Fruit fly (Drosophila melanogaster) whole organism, embryonic: ENCODE data around the gene Dcps.
A peak's percentile ranks its signal among the peaks of the same experiment; 100 is the strongest.

Source experiments
- Ada2b ChIP-seq: fragments of 200-800 bp; sonication (Bioruptor generic); IDR thresholded peaks from 2 replicates; pipeline ENCODE4 v1.3.6; 2022; ENCODE audit warnings: missing biosample characterization, missing genetic modification characterization
- Atf-2 ChIP-seq: fragments of 200-800 bp; sonication (Bioruptor generic); optimal IDR thresholded peaks from 2 replicates; lab custom pipeline; 2016; ENCODE audit warnings: missing biosample characterization, missing genetic modification characterization
- CG11085 ChIP-seq: fragments of 200-800 bp; sonication (Bioruptor generic); IDR thresholded peaks from 2 replicates; pipeline ENCODE4 v1.3.6; 2022; ENCODE audit warnings: missing biosample characterization, missing genetic modification characterization
- CG11398 ChIP-seq: fragments of 200-800 bp; sonication (Bioruptor generic); optimal IDR thresholded peaks from 2 replicates; lab custom pipeline; 2016; ENCODE audit warnings: missing biosample characterization, missing genetic modification characterization
- CG11696 ChIP-seq: fragments of 200-800 bp; sonication (Bioruptor generic); IDR thresholded peaks from 2 replicates; pipeline ENCODE4 v1.3.6; 2022; ENCODE audit warnings: missing biosample characterization, missing genetic modification characterization
- CG13287 ChIP-seq: fragments of 200-800 bp; sonication (Bioruptor generic); IDR thresholded peaks from 2 replicates; pipeline ENCODE4 v1.3.6; 2022; ENCODE audit warnings: missing biosample characterization, missing genetic modification characterization; ENCODE audit not compliant: partially characterized antibody
- CG13296 ChIP-seq: fragments of 200-800 bp; sonication (Bioruptor generic); optimal IDR thresholded peaks from 3 replicates; lab custom pipeline; 2018; ENCODE audit warnings: missing biosample characterization, mild to moderate bottlenecking, missing genetic modification characterization
- CG13894 ChIP-seq: fragments of 200-800 bp; sonication (Bioruptor generic); optimal IDR thresholded peaks from 3 replicates; lab custom pipeline; 2018; ENCODE audit warnings: missing biosample characterization, mild to moderate bottlenecking, missing genetic modification characterization, moderate library complexity
- CG14667 ChIP-seq: fragments of 200-800 bp; sonication (Bioruptor generic); IDR thresholded peaks from 2 replicates; pipeline ENCODE4 v1.3.6; 2022; ENCODE audit warnings: missing biosample characterization, missing genetic modification characterization
- CG15479 ChIP-seq: fragments of 200-800 bp; sonication (Bioruptor generic); optimal IDR thresholded peaks from 3 replicates; lab custom pipeline; 2019; ENCODE audit warnings: missing biosample characterization, mild to moderate bottlenecking, missing genetic modification characterization, moderate library complexity
- CG15696 ChIP-seq: fragments of 200-800 bp; sonication (Bioruptor generic); optimal IDR thresholded peaks from 2 replicates; lab custom pipeline; 2019; ENCODE audit warnings: missing biosample characterization, mild to moderate bottlenecking, missing genetic modification characterization, moderate library complexity
- CG1602 ChIP-seq: fragments of 200-800 bp; sonication (Bioruptor generic); optimal IDR thresholded peaks from 3 replicates; lab custom pipeline; 2016; ENCODE audit warnings: missing biosample characterization, missing genetic modification characterization
- CG16779 ChIP-seq: fragments of 200-800 bp; sonication (Bioruptor generic); IDR thresholded peaks from 2 replicates; pipeline ENCODE4 v1.3.6; 2022; ENCODE audit warnings: missing biosample characterization, missing genetic modification characterization
- CG18011 ChIP-seq: fragments of 200-800 bp; sonication (Bioruptor generic); optimal IDR thresholded peaks from 2 replicates; lab custom pipeline; 2017; ENCODE audit warnings: missing biosample characterization, missing genetic modification characterization, mild to moderate bottlenecking, moderate library complexity, missing genotype
- CG4617 ChIP-seq: fragments of 200-800 bp; sonication (Bioruptor generic); optimal IDR thresholded peaks from 3 replicates; lab custom pipeline; 2016; ENCODE audit warnings: missing biosample characterization, missing genetic modification characterization, borderline replicate concordance
- CG5953 ChIP-seq: fragments of 200-800 bp; sonication (Bioruptor generic); IDR thresholded peaks from 2 replicates; pipeline ENCODE4 v1.3.6; 2022; ENCODE audit warnings: missing biosample characterization, missing genetic modification characterization
- CG6654 ChIP-seq: fragments of 200-800 bp; sonication (Bioruptor generic); optimal IDR thresholded peaks from 2 replicates; lab custom pipeline; 2017; ENCODE audit warnings: missing biosample characterization, mild to moderate bottlenecking, missing genetic modification characterization
- CG7786 ChIP-seq: fragments of 200-800 bp; sonication (Bioruptor generic); optimal IDR thresholded peaks from 2 replicates; lab custom pipeline; 2016; ENCODE audit warnings: missing biosample characterization, missing genetic modification characterization
- CG8089 ChIP-seq: fragments of 200-800 bp; sonication (Bioruptor generic); optimal IDR thresholded peaks from 3 replicates; lab custom pipeline; 2016; ENCODE audit warnings: missing biosample characterization, missing genetic modification characterization
- CG8478 ChIP-seq: fragments of >200 bp; optimal IDR thresholded peaks from 2 replicates; lab custom pipeline; 2018
- CG9609 ChIP-seq: fragments of 200-800 bp; sonication (Bioruptor generic); optimal IDR thresholded peaks from 3 replicates; lab custom pipeline; 2016; ENCODE audit warnings: missing biosample characterization, missing genetic modification characterization
- CkIIα-i1 ChIP-seq: fragments of 200-800 bp; sonication (Bioruptor generic); IDR thresholded peaks from 2 replicates; pipeline ENCODE4 v1.3.6; 2022; ENCODE audit warnings: missing biosample characterization, missing genetic modification characterization
- Dp ChIP-seq: fragments of 200-800 bp; sonication (Bioruptor generic); optimal IDR thresholded peaks from 2 replicates; lab custom pipeline; 2018; ENCODE audit warnings: missing biosample characterization, mild to moderate bottlenecking, missing genetic modification characterization, moderate library complexity
- E2f2 ChIP-seq: fragments of 200-800 bp; sonication (Bioruptor generic); IDR thresholded peaks from 2 replicates; pipeline ENCODE4 v1.3.6; 2022; ENCODE audit warnings: missing biosample characterization, missing genetic modification characterization
- ERR ChIP-seq: fragments of 200-800 bp; sonication (Bioruptor generic); optimal IDR thresholded peaks from 2 replicates; lab custom pipeline; 2016; ENCODE audit warnings: missing biosample characterization, missing genetic modification characterization
- HHEX ChIP-seq: fragments of 200-800 bp; sonication (Bioruptor generic); optimal IDR thresholded peaks from 3 replicates; lab custom pipeline; 2017; ENCODE audit warnings: missing biosample characterization, mild to moderate bottlenecking, missing genetic modification characterization, missing genetic modification reagents
- HLH3B ChIP-seq: fragments of 200-800 bp; sonication (Bioruptor generic); IDR thresholded peaks from 2 replicates; pipeline ENCODE4 v1.3.6; 2022; ENCODE audit warnings: missing biosample characterization, missing genetic modification characterization
- Hand ChIP-seq: fragments of 200-800 bp; sonication (Bioruptor generic); optimal IDR thresholded peaks from 2 replicates; lab custom pipeline; 2017; ENCODE audit warnings: mild to moderate bottlenecking, missing biosample characterization, missing genetic modification reagents, missing genetic modification characterization
- Hmx ChIP-seq: fragments of 200-800 bp; sonication (Bioruptor generic); optimal IDR thresholded peaks from 2 replicates; lab custom pipeline; 2016; ENCODE audit warnings: missing biosample characterization, missing genetic modification characterization
- Hr51 ChIP-seq, 2 experiments: fragments of 200-800 bp; sonication (Bioruptor generic); optimal IDR thresholded peaks; 2 replicates in 1 of 2; 3 replicates in 1 of 2; lab custom pipeline; 2016 to 2018; ENCODE audit warnings: missing biosample characterization in 2 of 2, missing genetic modification characterization in 2 of 2, mild to moderate bottlenecking in 1 of 2, moderate library complexity in 1 of 2
- MBD-R2 ChIP-seq: fragments of 200-800 bp; sonication (Bioruptor generic); IDR thresholded peaks from 2 replicates; pipeline ENCODE4 v1.3.6; 2022; ENCODE audit warnings: missing biosample characterization, missing genetic modification characterization
- Mes4 ChIP-seq: fragments of 200-800 bp; sonication (Bioruptor generic); optimal IDR thresholded peaks from 2 replicates; lab custom pipeline; 2016; ENCODE audit warnings: missing biosample characterization, missing genetic modification characterization
- Nf-YC ChIP-seq: fragments of 200-800 bp; optimal IDR thresholded peaks from 3 replicates; lab custom pipeline; 2019; ENCODE audit warnings: missing biosample characterization, mild to moderate bottlenecking, missing genetic modification characterization, moderate library complexity
- Opbp ChIP-seq: fragments of 200-800 bp; sonication (Bioruptor generic); IDR thresholded peaks from 3 replicates; pipeline ENCODE4 v1.3.6; 2022; ENCODE audit warnings: missing biosample characterization, missing genetic modification characterization; ENCODE audit not compliant: partially characterized antibody
- Pdp1 ChIP-seq, 2 experiments: fragments of 200-800 bp; sonication (Bioruptor generic); optimal IDR thresholded peaks; 3 replicates each; lab custom pipeline; 2016; ENCODE audit warnings: missing biosample characterization in 2 of 2, missing genetic modification characterization in 2 of 2, mild to moderate bottlenecking in 1 of 2, moderate library complexity in 1 of 2
- Scr ChIP-seq: fragments of 200-800 bp; sonication (Bioruptor generic); IDR thresholded peaks from 2 replicates; pipeline ENCODE4 v1.3.6; 2022; ENCODE audit warnings: missing biosample characterization, missing genetic modification characterization; ENCODE audit not compliant: partially characterized antibody
- Sry-β ChIP-seq: fragments of 200-800 bp; sonication (Bioruptor generic); optimal IDR thresholded peaks from 2 replicates; lab custom pipeline; 2018; ENCODE audit warnings: missing biosample characterization, mild to moderate bottlenecking, missing genetic modification characterization, moderate library complexity
- Sry-δ ChIP-seq: fragments of 200-800 bp; sonication (Bioruptor generic); optimal IDR thresholded peaks from 2 replicates; lab custom pipeline; 2016; ENCODE audit warnings: missing biosample characterization, missing genetic modification characterization
- Stat92E ChIP-seq, 3 experiments: fragments of >200 bp in 2 of 3; fragments of 200-800 bp in 1 of 3; sonication (Bioruptor generic) in 1 of 3; optimal IDR thresholded peaks; 2 replicates each; lab custom pipeline; 2017 to 2019; ENCODE audit warnings: missing biosample characterization in 3 of 3, missing genetic modification characterization in 3 of 3, mild to moderate bottlenecking in 1 of 3, moderate library complexity in 1 of 3
- YL-1 ChIP-seq: fragments of 200-800 bp; sonication (Bioruptor generic); optimal IDR thresholded peaks from 3 replicates; lab custom pipeline; 2017; ENCODE audit warnings: missing biosample characterization, mild to moderate bottlenecking, missing genetic modification characterization
- bab2 ChIP-seq: fragments of 200-800 bp; sonication (Bioruptor generic); optimal IDR thresholded peaks from 2 replicates; lab custom pipeline; 2016; ENCODE audit warnings: missing biosample characterization, missing genetic modification characterization
- cad ChIP-seq: fragments of >200 bp; optimal IDR thresholded peaks from 2 replicates; lab custom pipeline; 2017; ENCODE audit warnings: missing biosample characterization, missing genetic modification characterization
- da ChIP-seq: fragments of 200-800 bp; sonication (Bioruptor generic); optimal IDR thresholded peaks from 2 replicates; lab custom pipeline; 2016; ENCODE audit warnings: missing biosample characterization, missing genetic modification characterization
- dpn ChIP-seq, 2 experiments: fragments of 200-800 bp; sonication (Bioruptor generic); optimal IDR thresholded peaks; 3 replicates each; lab custom pipeline; 2016; ENCODE audit warnings: missing biosample characterization in 2 of 2, missing genetic modification characterization in 2 of 2
- h ChIP-seq: fragments of >200 bp; optimal IDR thresholded peaks from 2 replicates; lab custom pipeline; 2017
- lola ChIP-seq, 3 experiments: fragments of >200 bp in 2 of 3; fragments of 200-800 bp in 1 of 3; sonication (Bioruptor generic) in 1 of 3; optimal IDR thresholded peaks; 2 replicates each; lab custom pipeline; 2017 to 2019; ENCODE audit warnings: missing biosample characterization in 3 of 3, missing genetic modification characterization in 3 of 3, mild to moderate bottlenecking in 1 of 3, moderate library complexity in 1 of 3
- slou ChIP-seq: fragments of 200-800 bp; sonication (Bioruptor generic); optimal IDR thresholded peaks from 3 replicates; lab custom pipeline; 2016; ENCODE audit warnings: missing biosample characterization, missing genetic modification characterization
- stwl ChIP-seq: fragments of 200-800 bp; sonication (Bioruptor generic); optimal IDR thresholded peaks from 3 replicates; lab custom pipeline; 2018; ENCODE audit warnings: missing biosample characterization, mild to moderate bottlenecking, missing genetic modification characterization, moderate library complexity
- tna ChIP-seq: fragments of 200-800 bp; sonication (Bioruptor generic); IDR thresholded peaks from 2 replicates; pipeline ENCODE4 v1.3.6; 2022; ENCODE audit warnings: missing biosample characterization, missing genetic modification characterization; ENCODE audit not compliant: partially characterized antibody
- tx ChIP-seq: fragments of 200-800 bp; sonication (Bioruptor generic); optimal IDR thresholded peaks from 2 replicates; lab custom pipeline; 2016; ENCODE audit warnings: missing biosample characterization, missing genetic modification characterization
- unc-4 ChIP-seq: fragments of 200-800 bp; sonication (Bioruptor generic); IDR thresholded peaks from 2 replicates; pipeline ENCODE4 v1.3.6; 2022; ENCODE audit warnings: missing biosample characterization, missing genetic modification characterization; ENCODE audit not compliant: partially characterized antibody
- yki ChIP-seq: fragments of >200 bp; optimal IDR thresholded peaks from 3 replicates; lab custom pipeline; 2018

Dcps gene

DNA sequence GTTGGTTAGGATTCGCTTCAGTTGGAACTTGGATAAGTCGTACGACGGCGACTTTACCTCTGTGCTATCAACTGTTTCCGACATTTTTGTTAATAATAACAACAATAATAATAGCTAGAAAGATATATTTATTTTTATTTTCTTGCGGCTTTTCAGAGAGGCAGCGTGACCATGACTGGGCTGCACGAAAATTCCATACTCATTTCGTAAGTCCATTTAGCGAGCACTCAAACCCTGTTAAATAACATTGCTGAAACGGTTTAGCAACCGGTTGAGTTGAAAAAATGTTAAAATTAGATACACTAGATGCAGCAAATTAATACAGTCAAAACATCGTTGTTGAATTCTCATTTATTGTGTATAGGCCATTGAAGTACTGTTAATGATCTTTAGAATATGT is at the start of gene Dcps:
Dcps (minus strand) TSS at position 181 of the 400 bp plus-strand sequence.
- TF ChIP-seq Mes4 (GFP tag; lab: Kevin White, UChicago) (no peak), Scr (GFP tag; lab: Robert Waterston, UW) (no peak), h (lab: Kevin White, UChicago) (no peak), Opbp (no peak), CG15696 (tag; lab: Kevin White, UChicago) (no peak), Atf-2 (GFP tag; lab: Kevin White, UChicago) (no peak), CG14667 (GFP tag; lab: Robert Waterston, UW) (no peak), CG5953 (GFP tag; lab: Robert Waterston, UW) (no peak), Nf-YC (tag; lab: Kevin White, UChicago) (no peak), Stat92E (GFP tag; optimal IDR thresholded peaks at IDR 0.05; lab: Kevin White, UChicago) (no peak), cad (GFP tag; lab: Kevin White, UChicago) (no peak), E2f2 (GFP tag; lab: Robert Waterston, UW) (peak; percentile 42), CG4617 (peak; percentile 55), MBD-R2 (GFP tag; lab: Robert Waterston, UW) (peak; percentile 81), CG11398 (no peak), tx (no peak), CG7786 (GFP tag; lab: Kevin White, UChicago) (no peak), CG15479 (GFP tag; lab: Kevin White, UChicago) (no peak), Sry-δ (GFP tag; lab: Kevin White, UChicago) (no peak), CG9609 (GFP tag; lab: Kevin White, UChicago) (no peak), lola (GFP tag; optimal IDR thresholded peaks at IDR 0.05; lab: Kevin White, UChicago) (no peak), CG8089 (GFP tag; lab: Kevin White, UChicago) (no peak), CG8478 (no peak), Hmx (no peak), slou (GFP tag; lab: Kevin White, UChicago) (no peak), CG1602 (GFP tag; lab: Kevin White, UChicago) (no peak), CG18011 (GFP tag; lab: Kevin White, UChicago) (no peak), HHEX (GFP tag; lab: Kevin White, UChicago) (no peak), YL-1 (GFP tag; lab: Kevin White, UChicago) (peak; percentile 56), CkIIα-i1 (GFP tag; lab: Robert Waterston, UW) (no peak), Hr51 (GFP tag; optimal IDR thresholded peaks at IDR 0.05; lab: Kevin White, UChicago) (no peak), Pdp1 (GFP tag; optimal IDR thresholded peaks at IDR 0.05; lab: Kevin White, UChicago) (peak in 1 of 2 experiments; percentile 83), CG16779 (no peak), Dp (GFP tag; lab: Kevin White, UChicago) (peak; percentile 57), da (no peak), stwl (tag; lab: Kevin White, UChicago) (peak; percentile 58), CG13287 (GFP tag; lab: Robert Waterston, UW) (peak; percentile 47), CG13894 (tag; lab: Kevin White, UChicago) (no peak), HLH3B (GFP tag; lab: Robert Waterston, UW) (no peak), ERR (GFP tag; lab: Kevin White, UChicago) (no peak), CG11696 (GFP tag; lab: Robert Waterston, UW) (no peak), yki (lab: Kevin White, UChicago) (no peak), CG11085 (GFP tag; lab: Robert Waterston, UW) (no peak), Ada2b (no peak), tna (GFP tag; lab: Robert Waterston, UW) (no peak), unc-4 (peak; percentile 19; the same call in 1 of the 2 replicates), Hand (GFP tag; lab: Kevin White, UChicago) (no peak), CG13296 (GFP tag; lab: Kevin White, UChicago) (no peak), CG6654 (GFP tag; lab: Kevin White, UChicago) (no peak), dpn (GFP tag; optimal IDR thresholded peaks at IDR 0.05; lab: Kevin White, UChicago) (no peak), bab2 (GFP tag; lab: Kevin White, UChicago) (no peak), Sry-β (peak; percentile 39)
